Fruit fly (Drosophila melanogaster): ENCODE measurements around the gene Jhbp14.

The Jhbp14 gene

DNA sequence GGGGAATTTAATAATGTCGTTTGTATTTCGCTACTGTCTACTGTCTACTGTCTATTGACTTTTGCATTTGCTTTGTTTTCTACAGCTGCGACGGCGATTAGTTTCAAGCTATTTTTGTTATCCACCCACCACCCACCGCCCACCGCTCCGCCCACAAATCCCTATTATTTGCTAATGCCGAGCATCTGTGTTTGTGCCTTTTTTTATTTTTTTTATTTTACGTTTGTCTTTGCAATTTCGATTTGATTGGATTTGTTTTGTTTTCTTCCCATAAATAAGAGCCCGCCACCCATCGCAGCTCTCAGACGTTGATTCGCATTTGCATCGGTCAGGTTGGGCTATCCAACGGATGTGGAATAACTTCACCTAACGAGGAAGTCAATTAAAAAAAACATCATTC is at the start of gene Jhbp14:
Gene Jhbp14 (plus strand): TSS at position 301 of the 400 bp plus-strand sequence.
- no peak for TF ChIP-seq Ets96B (tag; optimal IDR thresholded peaks at IDR 0.05)

DNA sequence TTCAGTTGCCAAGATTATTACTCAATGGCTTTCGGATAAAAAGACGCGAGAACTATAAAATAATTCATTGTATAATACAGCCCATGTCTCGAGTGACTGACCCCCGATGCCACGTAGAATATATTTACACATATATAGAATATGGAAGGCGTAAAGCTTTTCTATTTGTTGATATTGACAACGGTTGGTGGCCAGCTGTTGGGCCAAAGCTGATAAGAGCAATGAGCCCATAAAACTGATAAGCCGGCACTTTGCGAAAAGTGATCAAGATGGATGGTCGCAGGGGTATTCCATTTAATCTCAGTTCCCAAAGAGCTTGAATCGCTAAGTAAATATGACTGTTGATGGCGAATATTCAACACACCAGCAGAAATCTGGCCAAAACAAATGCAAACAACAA is 45.8 kb upstream of the Jhbp14 start:
- TF ChIP-seq CG6163 (GFP tag; IDR thresholded peaks at IDR 0.05), result 0 out of 3 replicates have a peak, but pooled peaks have one; percentile 41
- TF ChIP-seq salr (GFP tag; optimal IDR thresholded peaks at IDR 0.05), result no peak
- no peak for TF ChIP-seq CG34406 (GFP tag; optimal IDR thresholded peaks at IDR 0.05)
- peak; percentile 27 for TF ChIP-seq esn (GFP tag; optimal IDR thresholded peaks at IDR 0.05)
- no peak for TF ChIP-seq CG32006 (GFP tag; optimal IDR thresholded peaks at IDR 0.05)
- peak; percentile 83 for TF ChIP-seq vri (GFP tag; optimal IDR thresholded peaks at IDR 0.05)
- TF ChIP-seq svp (GFP tag), result peak; percentile 87

DNA sequence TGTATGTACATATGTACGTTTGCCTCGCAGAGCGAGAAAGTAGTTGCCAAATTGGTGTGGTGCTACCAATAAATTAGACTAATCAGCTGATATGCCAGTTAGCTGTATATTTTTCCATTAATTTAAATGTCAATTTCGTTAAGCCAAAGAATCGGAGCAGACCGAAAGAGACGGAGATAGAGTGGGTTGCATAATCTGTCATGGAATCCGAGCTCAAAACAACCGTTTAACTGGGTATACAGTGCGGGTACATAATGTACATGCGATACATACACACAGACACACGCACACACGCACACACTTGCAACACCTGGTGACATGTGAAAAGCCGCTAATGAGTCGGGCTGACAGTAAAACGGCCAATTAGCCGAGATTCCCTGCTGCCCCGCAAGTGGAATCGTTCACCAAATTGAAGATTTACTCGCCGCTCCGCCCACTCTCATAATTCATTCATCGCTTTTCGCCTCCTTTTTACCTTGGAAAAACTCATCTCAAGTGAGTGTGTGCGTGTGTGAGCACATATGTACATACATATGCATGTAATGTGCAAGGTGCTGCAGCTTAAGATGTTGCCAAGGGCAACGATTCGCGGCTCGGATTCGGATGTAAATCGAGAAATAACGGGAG is 45.1 kb upstream of the Jhbp14 start:
- TF ChIP-seq Eip78C (GFP tag), result peak; percentile 43
- no peak for TF ChIP-seq CG6276 (GFP tag; optimal IDR thresholded peaks at IDR 0.05)

DNA sequence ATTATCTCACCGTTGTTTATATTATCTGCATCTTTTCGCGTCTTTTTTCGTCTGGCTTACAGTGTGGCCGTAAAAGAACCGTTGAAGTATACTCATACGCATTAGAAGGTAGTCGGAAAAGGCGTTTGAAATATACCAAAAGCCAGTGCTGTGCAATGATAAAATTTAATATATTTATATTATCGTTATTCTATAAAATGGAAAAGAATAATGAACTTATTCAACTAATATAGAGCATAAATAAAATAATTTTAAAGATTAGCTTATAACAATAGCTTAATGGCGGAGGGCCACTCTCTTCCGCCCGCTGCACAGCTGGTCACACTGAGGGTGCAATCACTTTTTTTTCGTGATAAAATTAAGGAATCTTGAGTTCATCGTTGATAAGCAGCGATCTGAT is 44.4 kb upstream of the Jhbp14 start, which contains the start of the genes CG16974 and Edem2:
Gene CG16974 (minus strand): TSS at position 86 of the 400 bp plus-strand sequence.
Gene Edem2 (plus strand): TSS at position 308 of the 400 bp plus-strand sequence.
- TF ChIP-seq CG10631 (GFP tag; optimal IDR thresholded peaks at IDR 0.05) (no peak), vri (GFP tag; optimal IDR thresholded peaks at IDR 0.05) (peak; percentile 69), Hr4 (GFP tag; optimal IDR thresholded peaks at IDR 0.05) (no peak), fd59A (GFP tag; optimal IDR thresholded peaks at IDR 0.05) (peak; percentile 3), CG6163 (GFP tag; IDR thresholded peaks at IDR 0.05) (peak; percentile 49; the same call in 2 of the 3 replicates), lz (GFP tag; optimal IDR thresholded peaks at IDR 0.05) (no peak), CG7368 (GFP tag; optimal IDR thresholded peaks at IDR 0.05) (no peak), CG31627 (GFP tag; optimal IDR thresholded peaks at IDR 0.05) (no peak), eg (GFP tag; IDR thresholded peaks at IDR 0.05) (peak; percentile 60; the same call in 2 of the 3 replicates), esn (GFP tag; optimal IDR thresholded peaks at IDR 0.05) (peak; percentile 77), CG3032 (tag; optimal IDR thresholded peaks at IDR 0.05) (peak; percentile 56), Eip93F (GFP tag; optimal IDR thresholded peaks at IDR 0.05) (peak; percentile 68), Sox15 (GFP tag; optimal IDR thresholded peaks at IDR 0.05) (peak; percentile 55), Sox14 (GFP tag; optimal IDR thresholded peaks at IDR 0.05) (no peak), cyc (GFP tag; optimal IDR thresholded peaks at IDR 0.05) (peak; percentile 61), CG6854 (GFP tag; optimal IDR thresholded peaks at IDR 0.05) (peak; percentile 17), Hr38 (GFP tag; optimal IDR thresholded peaks at IDR 0.05) (no peak), achi (GFP tag; optimal IDR thresholded peaks at IDR 0.05) (no peak), CG10669 (GFP tag; optimal IDR thresholded peaks at IDR 0.05) (no peak), CG11762 (GFP tag; optimal IDR thresholded peaks at IDR 0.05; ENCODE audit: insufficient read depth) (no peak), CG6808 (GFP tag; optimal IDR thresholded peaks at IDR 0.05) (no peak), Met (GFP tag; optimal IDR thresholded peaks at IDR 0.05) (no peak), fkh (GFP tag; optimal IDR thresholded peaks at IDR 0.05) (no peak), CG1621 (tag; optimal IDR thresholded peaks at IDR 0.05) (no peak), CG8319 (GFP tag; optimal IDR thresholded peaks at IDR 0.05) (no peak), Eip75B (GFP tag; optimal IDR thresholded peaks at IDR 0.05) (no peak), CG32006 (GFP tag; optimal IDR thresholded peaks at IDR 0.05) (no peak), Ets21C (GFP tag; optimal IDR thresholded peaks at IDR 0.05) (peak; percentile 56), Sox102F (GFP tag; optimal IDR thresholded peaks at IDR 0.05) (no peak), OdsH (GFP tag; optimal IDR thresholded peaks at IDR 0.05) (no peak), dac (GFP tag; optimal IDR thresholded peaks at IDR 0.05) (no peak), net (GFP tag; optimal IDR thresholded peaks at IDR 0.05) (no peak), salr (GFP tag; optimal IDR thresholded peaks at IDR 0.05) (no peak), Gug (GFP tag; IDR thresholded peaks at IDR 0.05) (0 out of 2 replicates have a peak, but pooled peaks have one; percentile 8), CG6792 (GFP tag; optimal IDR thresholded peaks at IDR 0.05) (no peak), CG8119 (GFP tag; IDR thresholded peaks at IDR 0.05) (peak; percentile 37; the same call in 1 of the 3 replicates), Hr39 (GFP tag; optimal IDR thresholded peaks at IDR 0.05) (no peak), svp (GFP tag) (no peak), CG15336 (GFP tag; IDR thresholded peaks at IDR 0.05) (no peak), CG11902 (GFP tag; optimal IDR thresholded peaks at IDR 0.05) (peak; percentile 39), pdm3 (GFP tag; optimal IDR thresholded peaks at IDR 0.05) (no peak)

Measured in whole organism, prepupa.